Worm (Caenorhabditis elegans) whole organism, L3 larva: ENCODE measurements around the gene sdz-31.

Experiments used
- ceh-9 ChIP-seq: sonication (generic microtip); optimal IDR thresholded peaks from 2 replicates; lab custom pipeline; 2018; ENCODE audit warnings: missing biosample characterization, missing genetic modification characterization
- elt-1 ChIP-seq: fragments of 150-350 bp; optimal IDR thresholded peaks from 2 replicates; lab custom pipeline; 2014; ENCODE audit warnings: missing biosample characterization, missing genetic modification characterization
- nhr-25 ChIP-seq: sonication (generic microtip); optimal IDR thresholded peaks from 2 replicates; lab custom pipeline; 2017; ENCODE audit warnings: missing biosample characterization, missing genetic modification characterization
- zag-1 ChIP-seq: fragments of 150-350 bp; optimal IDR thresholded peaks from 2 replicates; lab custom pipeline; 2014; ENCODE audit warnings: missing biosample characterization, missing genetic modification characterization

ce11 chrV:9868311-9868710, 11.7 kb upstream of the sdz-31 start, which contains the start of gene srab-17:
- no peak for TF ChIP-seq nhr-25 (tag; lab: Kevin White, UChicago)
- no peak for TF ChIP-seq ceh-9 (tag; lab: Kevin White, UChicago)
- no peak for TF ChIP-seq zag-1
- no peak for TF ChIP-seq elt-1 (tag; lab: Kevin White, UChicago)
